Worm (Caenorhabditis elegans) whole organism, L3 larva: Measurements from ENCODE around the gene hex-1.

Experiments
- ZK546.5 ChIP-seq: sonication (generic microtip); optimal IDR thresholded peaks from 2 replicates; lab custom pipeline; 2017; ENCODE audit warnings: missing biosample characterization, missing genetic modification characterization
- ama-1 ChIP-seq: fragments of 150-350 bp; optimal IDR thresholded peaks from 2 replicates; lab custom pipeline; 2018
- elt-3 ChIP-seq, 3 experiments: fragments of 150-350 bp in 1 of 3; sonication (generic microtip) in 2 of 3; optimal IDR thresholded peaks; 2 replicates in 2 of 3; 4 replicates in 1 of 3; lab custom pipeline; 2014 to 2017; ENCODE audit warnings: missing biosample characterization in 3 of 3, missing genetic modification characterization in 3 of 3
- fos-1 ChIP-seq: fragments of 150-350 bp; optimal IDR thresholded peaks from 2 replicates; lab custom pipeline; 2014; ENCODE audit warnings: missing biosample characterization, missing genetic modification characterization
- lin-15B ChIP-seq: fragments of 150-350 bp; optimal IDR thresholded peaks from 2 replicates; lab custom pipeline; 2014; ENCODE audit warnings: missing biosample characterization, missing genetic modification characterization
- mdl-1 ChIP-seq: fragments of 150-350 bp; optimal IDR thresholded peaks from 2 replicates; lab custom pipeline; 2014; ENCODE audit warnings: missing biosample characterization, missing genetic modification characterization
- nhr-237 ChIP-seq: fragments of 150-350 bp; optimal IDR thresholded peaks from 2 replicates; lab custom pipeline; 2014; ENCODE audit warnings: missing biosample characterization, missing genetic modification characterization
- snpc-4 ChIP-seq: fragments of 150-350 bp; optimal IDR thresholded peaks from 2 replicates; lab custom pipeline; 2014; ENCODE audit warnings: missing biosample characterization, missing genetic modification characterization
- unc-39 ChIP-seq: sonication (generic microtip); optimal IDR thresholded peaks from 4 replicates; lab custom pipeline; 2017; ENCODE audit warnings: missing biosample characterization, missing genetic modification characterization
- unc-62 ChIP-seq: fragments of 150-350 bp; sonication (generic microtip); optimal IDR thresholded peaks from 4 replicates; lab custom pipeline; 2014; ENCODE audit warnings: missing biosample characterization, missing genetic modification reagents, missing genetic modification characterization
- ztf-4 ChIP-seq: fragments of 150-350 bp; optimal IDR thresholded peaks from 2 replicates; lab custom pipeline; 2014; ENCODE audit warnings: missing biosample characterization, missing genetic modification characterization

DNA sequence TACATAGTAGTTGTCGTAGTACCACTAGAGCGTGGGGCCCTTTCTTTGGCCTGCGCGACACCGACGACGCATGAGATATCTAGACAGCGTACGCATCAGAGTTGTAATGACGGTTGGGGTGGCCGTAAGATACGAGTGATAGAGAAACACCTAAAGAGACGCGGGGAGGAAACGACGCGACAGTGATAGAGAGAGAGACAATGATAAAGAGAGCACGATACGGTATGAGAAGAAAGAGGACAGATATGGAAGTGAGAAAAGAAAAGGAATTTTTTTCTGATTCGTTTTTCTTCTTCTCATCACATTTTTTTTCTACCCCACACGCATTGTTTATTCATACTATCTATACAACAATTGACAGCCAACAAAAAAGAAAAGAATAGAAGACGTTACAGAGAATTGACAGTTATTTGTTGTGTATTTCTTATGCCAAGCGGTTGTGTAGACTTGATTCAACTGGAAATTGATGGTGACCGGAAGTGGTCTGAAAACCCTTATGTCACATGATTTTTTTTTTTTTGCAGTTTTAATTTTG lies 42.5 kb upstream of the hex-1 start:
- TF ChIP-seq snpc-4 (tag; lab: Kevin White, UChicago) = no peak
- TF ChIP-seq unc-62 (GFP tag; lab: Kevin White, UChicago) = no peak
- TF ChIP-seq ZK546.5 (tag; lab: Kevin White, UChicago) = no peak
- no peak for TF ChIP-seq fos-1 (tag; lab: Kevin White, UChicago)
- peak in 1 of 3 experiments; percentile 57 for TF ChIP-seq elt-3 (tag; optimal IDR thresholded peaks at IDR 0.05; lab: Kevin White, UChicago)
- TF ChIP-seq nhr-237 = no peak
- TF ChIP-seq lin-15B (tag; lab: Kevin White, UChicago) = no peak
- TF ChIP-seq ztf-4 (tag; lab: Kevin White, UChicago) = no peak
- TF ChIP-seq mdl-1 (tag; lab: Kevin White, UChicago) = no peak
- no peak for TF ChIP-seq ama-1 (lab: Kevin White, UChicago)
- no peak for TF ChIP-seq unc-39 (tag; lab: Kevin White, UChicago)
